Worm (Caenorhabditis elegans) whole organism, L3 larva: ENCODE measurements around the gene srlf-37.

Experiments used
- R02D3.7 ChIP-seq: fragments of 150-350 bp; optimal IDR thresholded peaks from 2 replicates; lab custom pipeline; 2014; ENCODE audit warnings: missing biosample characterization, missing genetic modification characterization
- aly-2 ChIP-seq: fragments of 150-350 bp; optimal IDR thresholded peaks from 2 replicates; lab custom pipeline; 2014; ENCODE audit warnings: missing biosample characterization, missing genetic modification characterization
- ceh-16 ChIP-seq: sonication (generic microtip); optimal IDR thresholded peaks from 2 replicates; lab custom pipeline; 2017; ENCODE audit warnings: missing biosample characterization, missing genetic modification characterization
- ceh-28 ChIP-seq: fragments of 150-350 bp; optimal IDR thresholded peaks from 2 replicates; lab custom pipeline; 2014; ENCODE audit warnings: missing biosample characterization, missing genetic modification reagents, missing genetic modification characterization
- ceh-9 ChIP-seq: sonication (generic microtip); optimal IDR thresholded peaks from 2 replicates; lab custom pipeline; 2018; ENCODE audit warnings: missing biosample characterization, missing genetic modification characterization
- daf-12 ChIP-seq: fragments of 150-350 bp; optimal IDR thresholded peaks from 2 replicates; lab custom pipeline; 2014; ENCODE audit warnings: missing biosample characterization, missing genetic modification reagents, missing genetic modification characterization
- egl-5 ChIP-seq: fragments of 150-350 bp; optimal IDR thresholded peaks from 2 replicates; lab custom pipeline; 2017; ENCODE audit warnings: missing biosample characterization, missing genetic modification reagents, missing genetic modification characterization, inconsistent platforms
- elt-1 ChIP-seq: fragments of 150-350 bp; optimal IDR thresholded peaks from 2 replicates; lab custom pipeline; 2014; ENCODE audit warnings: missing biosample characterization, missing genetic modification characterization
- elt-3 ChIP-seq, 3 experiments: fragments of 150-350 bp in 1 of 3; sonication (generic microtip) in 2 of 3; optimal IDR thresholded peaks; 2 replicates in 2 of 3; 4 replicates in 1 of 3; lab custom pipeline; 2014 to 2017; ENCODE audit warnings: missing biosample characterization in 3 of 3, missing genetic modification characterization in 3 of 3
- fkh-2 ChIP-seq: fragments of 150-350 bp; optimal IDR thresholded peaks from 2 replicates; lab custom pipeline; 2014; ENCODE audit warnings: missing biosample characterization, missing genetic modification reagents, missing genetic modification characterization
- fos-1 ChIP-seq: fragments of 150-350 bp; optimal IDR thresholded peaks from 2 replicates; lab custom pipeline; 2014; ENCODE audit warnings: missing biosample characterization, missing genetic modification characterization
- lin-15B ChIP-seq: fragments of 150-350 bp; optimal IDR thresholded peaks from 2 replicates; lab custom pipeline; 2014; ENCODE audit warnings: missing biosample characterization, missing genetic modification characterization
- lin-39 ChIP-seq: fragments of 150-350 bp; optimal IDR thresholded peaks from 2 replicates; lab custom pipeline; 2018; ENCODE audit warnings: missing biosample characterization, missing genetic modification reagents, missing genetic modification characterization
- lsy-12 ChIP-seq: sonication (generic microtip); optimal IDR thresholded peaks from 2 replicates; lab custom pipeline; 2016; ENCODE audit warnings: mild to moderate bottlenecking, missing genetic modification characterization, missing compliant biosample characterization
- mdl-1 ChIP-seq: fragments of 150-350 bp; optimal IDR thresholded peaks from 2 replicates; lab custom pipeline; 2014; ENCODE audit warnings: missing biosample characterization, missing genetic modification characterization
- mml-1 ChIP-seq: fragments of 150-350 bp; sonication (generic microtip); optimal IDR thresholded peaks from 3 replicates; lab custom pipeline; 2014; ENCODE audit warnings: missing biosample characterization, missing genetic modification characterization
- nfya-1 ChIP-seq: sonication (generic microtip); optimal IDR thresholded peaks from 2 replicates; lab custom pipeline; 2017; ENCODE audit warnings: missing genetic modification characterization, mild to moderate bottlenecking, missing compliant biosample characterization, antibody characterized with exemption, moderate library complexity; ENCODE audit not compliant: insufficient read depth
- nhr-11 ChIP-seq: fragments of 150-350 bp; optimal IDR thresholded peaks from 2 replicates; lab custom pipeline; 2014; ENCODE audit warnings: missing biosample characterization, missing genetic modification characterization
- nhr-23 ChIP-seq: fragments of 150-350 bp; optimal IDR thresholded peaks from 2 replicates; lab custom pipeline; 2014; ENCODE audit warnings: missing biosample characterization, missing genetic modification reagents, missing genetic modification characterization
- nhr-237 ChIP-seq: fragments of 150-350 bp; optimal IDR thresholded peaks from 2 replicates; lab custom pipeline; 2014; ENCODE audit warnings: missing biosample characterization, missing genetic modification characterization
- nhr-25 ChIP-seq: sonication (generic microtip); optimal IDR thresholded peaks from 2 replicates; lab custom pipeline; 2017; ENCODE audit warnings: missing biosample characterization, missing genetic modification characterization
- nhr-76 ChIP-seq: fragments of 150-350 bp; sonication (generic microtip); optimal IDR thresholded peaks from 5 replicates; lab custom pipeline; 2014; ENCODE audit warnings: missing biosample characterization, missing genetic modification characterization
- nhr-77 ChIP-seq: fragments of 150-350 bp; optimal IDR thresholded peaks from 2 replicates; lab custom pipeline; 2014; ENCODE audit warnings: missing biosample characterization, missing genetic modification characterization
- pha-4 ChIP-seq: fragments of 150-350 bp; optimal IDR thresholded peaks from 2 replicates; lab custom pipeline; 2014; ENCODE audit warnings: missing biosample characterization, missing genetic modification reagents, missing genetic modification characterization
- pqm-1 ChIP-seq: fragments of 150-350 bp; optimal IDR thresholded peaks from 2 replicates; lab custom pipeline; 2017; ENCODE audit warnings: missing biosample characterization, missing genetic modification characterization, inconsistent platforms
- sea-2 ChIP-seq: fragments of 150-350 bp; sonication (generic microtip); optimal IDR thresholded peaks from 4 replicates; lab custom pipeline; 2014; ENCODE audit warnings: missing biosample characterization, missing genetic modification reagents, missing genetic modification characterization
- skn-1 ChIP-seq: fragments of 150-350 bp; optimal IDR thresholded peaks from 2 replicates; lab custom pipeline; 2014; ENCODE audit warnings: missing biosample characterization, missing genetic modification characterization
- tbx-2 ChIP-seq: sonication (generic microtip); optimal IDR thresholded peaks from 2 replicates; lab custom pipeline; 2016; ENCODE audit warnings: mild to moderate bottlenecking, missing genetic modification characterization, missing compliant biosample characterization
- unc-39 ChIP-seq: sonication (generic microtip); optimal IDR thresholded peaks from 4 replicates; lab custom pipeline; 2017; ENCODE audit warnings: missing biosample characterization, missing genetic modification characterization
- zag-1 ChIP-seq: fragments of 150-350 bp; optimal IDR thresholded peaks from 2 replicates; lab custom pipeline; 2014; ENCODE audit warnings: missing biosample characterization, missing genetic modification characterization
- ztf-11 ChIP-seq: fragments of 150-350 bp; optimal IDR thresholded peaks from 2 replicates; lab custom pipeline; 2014; ENCODE audit warnings: missing biosample characterization, missing genetic modification characterization
- ztf-4 ChIP-seq: fragments of 150-350 bp; optimal IDR thresholded peaks from 2 replicates; lab custom pipeline; 2014; ENCODE audit warnings: missing biosample characterization, missing genetic modification characterization

srlf-37 gene

DNA sequence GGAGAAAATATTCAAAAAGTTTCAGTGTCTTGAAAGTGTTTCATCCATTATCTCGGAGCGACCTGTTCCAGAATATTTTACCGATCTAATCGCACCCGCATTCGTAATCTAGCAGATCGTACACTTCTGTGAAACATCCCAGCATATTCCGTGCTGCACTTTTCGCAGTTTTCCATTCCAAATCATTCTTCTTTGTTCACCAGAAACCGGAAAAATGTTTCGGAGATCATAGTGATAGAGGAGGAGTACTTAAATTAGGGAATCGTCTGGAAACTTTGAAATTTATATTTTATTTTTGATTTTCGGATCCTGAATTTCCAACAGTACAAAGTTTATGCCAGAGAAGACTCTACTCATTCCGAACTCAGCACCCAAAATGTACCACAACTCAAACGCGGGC lies 18.5 kb downstream of the srlf-37 start, which contains the start of gene K06H6.2:
K06H6.2 (plus strand) TSS at position 301 of the 400 bp plus-strand sequence.
- TF ChIP-seq ceh-16 (tag; lab: Kevin White, UChicago) (no peak), ceh-9 (tag; lab: Kevin White, UChicago) (no peak), fkh-2 (tag; lab: Kevin White, UChicago) (no peak), lin-39 (tag; lab: Kevin White, UChicago) (no peak), elt-3 (tag; optimal IDR thresholded peaks at IDR 0.05; lab: Kevin White, UChicago) (no peak), elt-1 (tag; lab: Kevin White, UChicago) (no peak), pha-4 (tag; lab: Kevin White, UChicago) (no peak), mml-1 (tag; lab: Kevin White, UChicago) (no peak), tbx-2 (tag; lab: Kevin White, UChicago) (no peak), nfya-1 (no peak)

DNA sequence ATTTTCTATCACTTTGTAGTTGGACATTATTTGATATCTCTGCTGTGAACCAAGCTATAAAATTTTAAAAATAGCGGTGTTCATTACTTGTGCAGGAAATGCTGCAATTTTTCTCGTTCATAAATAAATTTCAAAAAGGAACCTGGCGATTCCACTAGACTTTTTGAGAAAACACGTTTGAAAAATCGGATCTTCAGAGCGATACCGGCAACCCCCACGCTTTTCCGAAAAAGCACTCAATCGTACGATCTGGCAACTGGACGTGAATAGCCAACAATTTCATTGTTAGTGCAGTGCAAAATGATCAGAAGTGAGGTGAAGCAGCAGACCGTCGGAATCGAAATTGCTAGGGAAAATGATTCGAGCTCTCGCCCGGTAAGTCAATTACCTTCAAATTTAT lies 22.4 kb downstream of the srlf-37 start, which contains the start of gene nstp-7:
nstp-7 (plus strand) TSS at position 301 of the 400 bp plus-strand sequence.
- TF ChIP-seq ceh-16 (tag; lab: Kevin White, UChicago) (no peak), egl-5 (tag; lab: Kevin White, UChicago) (no peak), nhr-76 (tag; lab: Kevin White, UChicago) (no peak), zag-1 (tag; lab: Kevin White, UChicago) (no peak), fkh-2 (tag; lab: Kevin White, UChicago) (no peak), ceh-9 (tag; lab: Kevin White, UChicago) (no peak), nhr-237 (tag; lab: Kevin White, UChicago) (no peak), aly-2 (tag; lab: Kevin White, UChicago) (no peak), tbx-2 (tag; lab: Kevin White, UChicago) (no peak), nhr-23 (tag; lab: Kevin White, UChicago) (no peak)

DNA sequence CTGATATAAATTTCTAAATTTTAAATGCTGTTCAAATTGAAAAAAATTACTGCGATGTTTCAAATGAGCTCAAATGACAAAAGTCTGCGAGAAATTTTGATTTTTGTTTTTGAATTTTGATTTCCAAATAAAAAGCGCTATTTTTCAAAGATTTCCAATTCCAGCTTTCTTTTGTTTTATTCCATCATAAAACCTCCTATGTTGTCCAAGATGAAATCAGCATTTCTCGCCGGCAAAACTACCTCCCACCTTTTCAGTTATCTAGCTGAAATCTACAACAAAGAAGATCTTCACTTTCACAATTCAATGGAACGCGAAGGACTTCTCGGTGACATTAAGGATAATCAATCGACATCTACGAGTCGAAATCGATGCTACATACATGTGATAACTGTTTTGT lies 25.0 kb downstream of the srlf-37 start, which contains the start of gene K06H6.4:
K06H6.4 (plus strand) TSS at position 301 of the 400 bp plus-strand sequence.
- no peak for TF ChIP-seq lin-15B (tag; lab: Kevin White, UChicago)
- no peak for TF ChIP-seq ceh-28 (tag; lab: Kevin White, UChicago)
- TF ChIP-seq fkh-2 (tag; lab: Kevin White, UChicago): no peak
- TF ChIP-seq lsy-12 (tag; lab: Kevin White, UChicago): no peak
- TF ChIP-seq aly-2 (tag; lab: Kevin White, UChicago): no peak
- no peak for TF ChIP-seq sea-2 (GFP tag; lab: Kevin White, UChicago)
- no peak for TF ChIP-seq nhr-76 (tag; lab: Kevin White, UChicago)
- TF ChIP-seq ceh-9 (tag; lab: Kevin White, UChicago): no peak
- no peak for TF ChIP-seq pqm-1
- TF ChIP-seq lin-39 (tag; lab: Kevin White, UChicago): no peak
- TF ChIP-seq nhr-237 (tag; lab: Kevin White, UChicago): no peak
- no peak for TF ChIP-seq nhr-25 (tag; lab: Kevin White, UChicago)
- TF ChIP-seq mml-1 (tag; lab: Kevin White, UChicago): no peak
- TF ChIP-seq ztf-4 (tag; lab: Kevin White, UChicago): no peak
- TF ChIP-seq egl-5 (tag; lab: Kevin White, UChicago): no peak
- no peak for TF ChIP-seq R02D3.7 (tag; lab: Kevin White, UChicago)
- TF ChIP-seq zag-1 (tag; lab: Kevin White, UChicago): no peak
- TF ChIP-seq fos-1 (tag; lab: Kevin White, UChicago): no peak

DNA sequence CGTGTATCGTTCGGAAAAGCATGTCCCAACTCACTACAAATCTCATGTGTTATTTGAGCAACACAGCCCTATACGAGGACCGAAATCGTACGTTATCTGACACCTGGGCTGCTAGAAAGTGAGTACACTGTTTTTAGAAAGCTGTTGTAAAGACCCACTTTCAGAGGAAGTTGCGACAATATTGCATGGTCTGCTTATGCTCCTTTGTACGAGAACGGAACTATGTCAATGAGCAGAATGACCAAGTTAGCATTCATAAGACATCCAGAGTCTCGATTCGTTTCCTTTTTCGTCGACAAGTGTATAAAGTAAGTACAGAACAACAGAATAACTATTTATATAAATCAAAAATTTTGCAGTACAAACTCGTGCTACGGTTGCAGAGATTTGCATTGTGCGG lies 27.1 kb downstream of the srlf-37 start:
- no peak for TF ChIP-seq lsy-12 (tag; lab: Kevin White, UChicago)
- no peak for TF ChIP-seq skn-1
- TF ChIP-seq nhr-76 (tag; lab: Kevin White, UChicago): no peak
- TF ChIP-seq unc-39 (tag; lab: Kevin White, UChicago): no peak
- no peak for TF ChIP-seq fos-1 (tag; lab: Kevin White, UChicago)
- TF ChIP-seq nhr-11 (tag; lab: Kevin White, UChicago): no peak
- TF ChIP-seq zag-1 (tag; lab: Kevin White, UChicago): no peak
- TF ChIP-seq mml-1 (tag; lab: Kevin White, UChicago): no peak
- TF ChIP-seq daf-12 (tag; lab: Kevin White, UChicago): no peak
- TF ChIP-seq ztf-11: no peak
- TF ChIP-seq, all 47 proteins: peak for 0

DNA sequence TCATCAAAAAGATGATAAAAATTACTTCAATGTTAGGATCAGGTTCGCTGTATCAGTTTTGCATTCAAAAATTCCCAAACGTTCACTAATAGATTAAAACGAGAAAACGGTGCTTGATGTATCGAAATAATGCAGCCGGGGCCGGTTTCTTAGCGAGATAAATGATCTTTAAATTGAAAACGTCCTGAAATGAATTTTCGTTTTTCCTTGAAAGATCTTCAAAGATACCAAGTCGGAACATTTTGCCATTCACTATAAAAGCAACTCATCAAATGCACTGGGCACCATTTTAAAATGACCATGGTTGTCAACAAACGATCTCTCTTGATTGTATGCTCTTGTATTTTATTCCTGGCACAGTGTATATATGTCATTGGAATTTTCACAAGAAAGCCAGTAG lies 27.9 kb downstream of the srlf-37 start, which contains the start of gene K06H6.5:
K06H6.5 (plus strand) TSS at position 301 of the 400 bp plus-strand sequence.
- no peak for TF ChIP-seq nhr-77 (tag; lab: Kevin White, UChicago)
- no peak for TF ChIP-seq mdl-1 (tag; lab: Kevin White, UChicago)
- no peak for TF ChIP-seq tbx-2 (tag; lab: Kevin White, UChicago)
- no peak for TF ChIP-seq egl-5 (tag; lab: Kevin White, UChicago)
- TF ChIP-seq elt-3 (tag; optimal IDR thresholded peaks at IDR 0.05; lab: Kevin White, UChicago): no peak
